Worm (Caenorhabditis elegans) whole organism, young adult: Measurements from ENCODE around the gene srn-1.

ENCODE experiments used
- D2030.7 ChIP-seq: fragments of 200-800 bp; sonication (Bioruptor generic); IDR thresholded peaks from 2 replicates; pipeline ENCODE4 v1.3.6; 2022; ENCODE audit warnings: missing genetic modification reagents, missing genetic modification characterization, missing compliant biosample characterization
- F23B12.7 ChIP-seq: sonication (generic microtip); optimal IDR thresholded peaks from 2 replicates; lab custom pipeline; 2017; ENCODE audit warnings: missing genetic modification characterization, mild to moderate bottlenecking, missing compliant biosample characterization, antibody characterized with exemption, moderate library complexity; ENCODE audit not compliant: insufficient read depth
- F33H1.4 ChIP-seq: fragments of 200-800 bp; sonication (Bioruptor generic); IDR thresholded peaks from 2 replicates; pipeline ENCODE4 v1.3.6; 2022; ENCODE audit warnings: missing genetic modification reagents, missing genetic modification characterization, missing compliant biosample characterization
- F37B4.10 ChIP-seq: fragments of 200-800 bp; sonication (Bioruptor generic); IDR thresholded peaks from 2 replicates; pipeline ENCODE4 v1.3.6; 2022; ENCODE audit warnings: missing genetic modification characterization, missing compliant biosample characterization
- F52B5.7 ChIP-seq: sonication (generic microtip); optimal IDR thresholded peaks from 2 replicates; lab custom pipeline; 2016; ENCODE audit warnings: mild to moderate bottlenecking, missing genetic modification characterization, missing compliant biosample characterization
- F57C9.4 ChIP-seq: sonication (generic microtip); optimal IDR thresholded peaks from 2 replicates; lab custom pipeline; 2017; ENCODE audit warnings: mild to moderate bottlenecking, missing genetic modification characterization, missing compliant biosample characterization
- Y53F4B.3 ChIP-seq: fragments of 200-800 bp; sonication (Bioruptor generic); IDR thresholded peaks from 2 replicates; pipeline ENCODE4 v1.3.6; 2022; ENCODE audit warnings: missing genetic modification reagents, missing genetic modification characterization, missing compliant biosample characterization
- ZK185.1 ChIP-seq: sonication (generic microtip); optimal IDR thresholded peaks from 2 replicates; lab custom pipeline; 2016; ENCODE audit warnings: mild to moderate bottlenecking, missing genetic modification characterization, missing compliant biosample characterization; ENCODE audit not compliant: poor library complexity, severe bottlenecking
- aptf-3 ChIP-seq: fragments of 200-800 bp; sonication (Bioruptor generic); IDR thresholded peaks from 2 replicates; pipeline ENCODE4 v1.3.6; 2022; ENCODE audit warnings: missing genetic modification characterization, missing compliant biosample characterization
- cebp-1 ChIP-seq, 2 experiments: fragments of 200-800 bp in 1 of 2; sonication (Bioruptor generic) in 1 of 2; sonication (generic microtip) in 1 of 2; IDR thresholded peaks in 1 of 2; optimal IDR thresholded peaks in 1 of 2; 2 replicates each; pipeline versions ENCODE4 v1.3.6 to Lab custom; 2017 to 2022; ENCODE audit warnings: missing compliant biosample characterization in 2 of 2, missing genetic modification characterization in 2 of 2, mild to moderate bottlenecking in 1 of 2, missing genetic modification reagents in 1 of 2, moderate library complexity in 1 of 2
- chd-7 ChIP-seq: sonication (generic microtip); optimal IDR thresholded peaks from 2 replicates; lab custom pipeline; 2016; ENCODE audit warnings: mild to moderate bottlenecking, missing genetic modification characterization, moderate library complexity, missing compliant biosample characterization
- die-1 ChIP-seq: sonication (generic microtip); optimal IDR thresholded peaks from 2 replicates; lab custom pipeline; 2016; ENCODE audit warnings: missing genotype, mild to moderate bottlenecking, missing genetic modification characterization, missing compliant biosample characterization
- dox-1 ChIP-seq: fragments of 200-800 bp; sonication (Bioruptor generic); IDR thresholded peaks from 2 replicates; pipeline ENCODE4 v1.3.6; 2022; ENCODE audit warnings: missing genetic modification reagents, missing genetic modification characterization, missing compliant biosample characterization
- dpff-1 ChIP-seq: sonication (generic microtip); optimal IDR thresholded peaks from 2 replicates; lab custom pipeline; 2017; ENCODE audit warnings: mild to moderate bottlenecking, missing genetic modification characterization, missing compliant biosample characterization
- egl-44 ChIP-seq: fragments of 200-800 bp; sonication (Bioruptor generic); IDR thresholded peaks from 2 replicates; pipeline ENCODE4 v1.3.6; 2022; ENCODE audit warnings: missing genetic modification reagents, missing genetic modification characterization, missing compliant biosample characterization
- fkh-3 ChIP-seq: sonication (generic microtip); optimal IDR thresholded peaks from 2 replicates; lab custom pipeline; 2016; ENCODE audit warnings: mild to moderate bottlenecking, missing genetic modification characterization, missing compliant biosample characterization
- him-1 ChIP-seq: sonication (generic microtip); optimal IDR thresholded peaks from 2 replicates; lab custom pipeline; 2016; ENCODE audit warnings: missing genotype, missing genetic modification reagents, missing genetic modification characterization, missing compliant biosample characterization
- hlh-26 ChIP-seq: fragments of 200-800 bp; sonication (Bioruptor generic); conservative IDR thresholded peaks from 2 replicates; pipeline ENCODE4 v1.3.6; 2022; ENCODE audit warnings: missing genetic modification reagents, missing genetic modification characterization, missing compliant biosample characterization
- let-607 ChIP-seq, 2 experiments: fragments of 200-800 bp in 1 of 2; sonication (Bioruptor generic) in 1 of 2; sonication (generic microtip) in 1 of 2; optimal IDR thresholded peaks; 2 replicates each; lab custom pipeline; 2016 to 2018; ENCODE audit warnings: mild to moderate bottlenecking in 2 of 2, missing compliant biosample characterization in 2 of 2, missing genetic modification characterization in 2 of 2, moderate library complexity in 2 of 2, missing genotype in 1 of 2
- lin-40 ChIP-seq: sonication (generic microtip); optimal IDR thresholded peaks from 2 replicates; lab custom pipeline; 2016; ENCODE audit warnings: missing genetic modification characterization, mild to moderate bottlenecking, missing compliant biosample characterization, missing genotype, missing genetic modification reagents
- madf-6 ChIP-seq: fragments of 200-800 bp; sonication (Bioruptor generic); IDR thresholded peaks from 2 replicates; pipeline ENCODE4 v1.3.6; 2022; ENCODE audit warnings: missing genetic modification reagents, missing genetic modification characterization, missing compliant biosample characterization
- madf-8 ChIP-seq: fragments of 200-800 bp; sonication (Bioruptor generic); conservative IDR thresholded peaks from 2 replicates; pipeline ENCODE4 v1.3.6; 2022; ENCODE audit warnings: missing genetic modification reagents, missing genetic modification characterization, missing compliant biosample characterization
- mcd-1 ChIP-seq: fragments of 200-800 bp; sonication (Bioruptor generic); IDR thresholded peaks from 2 replicates; pipeline ENCODE4 v1.3.6; 2022; ENCODE audit warnings: missing genetic modification reagents, missing genetic modification characterization, missing compliant biosample characterization
- nhr-179 ChIP-seq: sonication (generic microtip); optimal IDR thresholded peaks from 2 replicates; lab custom pipeline; 2016; ENCODE audit warnings: mild to moderate bottlenecking, missing genetic modification characterization, missing compliant biosample characterization
- nhr-80 ChIP-seq: sonication (generic microtip); optimal IDR thresholded peaks from 2 replicates; lab custom pipeline; 2016; ENCODE audit warnings: missing genetic modification characterization, missing compliant biosample characterization
- pbrm-1 ChIP-seq: fragments of 200-800 bp; sonication (Bioruptor generic); IDR thresholded peaks from 2 replicates; pipeline ENCODE4 v1.3.6; 2022; ENCODE audit warnings: missing genetic modification reagents, missing genetic modification characterization, missing compliant biosample characterization
- snpc-3.4 ChIP-seq: sonication (generic microtip); optimal IDR thresholded peaks from 2 replicates; lab custom pipeline; 2017; ENCODE audit warnings: missing genetic modification characterization, mild to moderate bottlenecking, missing compliant biosample characterization, antibody characterized with exemption, moderate library complexity, missing genotype, missing genetic modification reagents

The srn-1 gene

ce11 chrV:6301046-6301445, 14.8 kb upstream of the srn-1 start:
- TF ChIP-seq fkh-3 (tag; lab: Kevin White, UChicago) (no peak), snpc-3.4 (tag; lab: Kevin White, UChicago) (no peak), nhr-80 (peak; percentile 79), dox-1 (no peak; the same call in 1 of the 2 replicates)

- peak; percentile 50; the same call in 1 of the 2 replicates for TF ChIP-seq madf-8 (GFP tag; lab: Robert Waterston, UW)
- TF ChIP-seq madf-6: peak; percentile 17; the same call in 1 of the 2 replicates
- peak; percentile 40; the same call in 1 of the 2 replicates for TF ChIP-seq aptf-3 (GFP tag; lab: Robert Waterston, UW)
- 0 out of 2 replicates have a peak, but pooled peaks have one; percentile 10 for TF ChIP-seq F33H1.4 (GFP tag; lab: Robert Waterston, UW)
- peak; percentile 30; the same call in 1 of the 2 replicates for TF ChIP-seq D2030.7
Observed at ce11 chrV:6296536-6296935, 10.3 kb upstream of the srn-1 start.

- TF ChIP-seq let-607 (tag; optimal IDR thresholded peaks at IDR 0.05; lab: Kevin White, UChicago) (no peak), F37B4.10 (GFP tag; lab: Robert Waterston, UW) (no peak), ZK185.1 (tag; lab: Kevin White, UChicago) (no peak), dpff-1 (tag; lab: Kevin White, UChicago) (no peak), nhr-80 (peak; percentile 82)
- TF ChIP-seq, all 124 proteins: peak for 1
Observed at ce11 chrV:6292401-6292800, 6.2 kb upstream of the srn-1 start, which contains the start of gene K12B6.9. Gene K12B6.9, minus strand, starts transcription at chrV:6292666.

- TF ChIP-seq nhr-80: peak; percentile 22
- no peak for TF ChIP-seq mcd-1 (GFP tag; lab: Robert Waterston, UW)
Observed at ce11 chrV:6291301-6291700, 5.1 kb upstream of the srn-1 start.

- TF ChIP-seq Y53F4B.3 (GFP tag; lab: Robert Waterston, UW) (no peak), egl-44 (GFP tag; lab: Robert Waterston, UW) (no peak), nhr-80 (peak; percentile 33), nhr-179 (tag; lab: Kevin White, UChicago) (no peak)
Observed at ce11 chrV:6288607-6289006, 2.4 kb upstream of the srn-1 start, which contains the start of gene K12B6.11. Gene K12B6.11, plus strand, starts transcription at chrV:6288907.

- TF ChIP-seq F52B5.7 (tag; lab: Kevin White, UChicago): no peak
- no peak for TF ChIP-seq cebp-1 (GFP tag; IDR thresholded peaks at IDR 0.05; lab: Robert Waterston, UW)
- no peak for TF ChIP-seq cebp-1 (tag; optimal IDR thresholded peaks at IDR 0.05; lab: Kevin White, UChicago)
- no peak for TF ChIP-seq chd-7 (tag; lab: Kevin White, UChicago)
- no peak for TF ChIP-seq hlh-26 (GFP tag; lab: Robert Waterston, UW)
- no peak for TF ChIP-seq pbrm-1 (GFP tag; lab: Robert Waterston, UW)
- TF ChIP-seq die-1 (tag; lab: Kevin White, UChicago): no peak
- no peak for TF ChIP-seq F57C9.4
- TF ChIP-seq lin-40 (tag; lab: Kevin White, UChicago): no peak
- no peak for TF ChIP-seq F37B4.10 (GFP tag; lab: Robert Waterston, UW)
- no peak for TF ChIP-seq F23B12.7
Observed at ce11 chrV:6281175-6281574, 5.1 kb downstream of the srn-1 start, which contains the start of the genes K12B6.4 and spe-49. Gene K12B6.4, minus strand, starts transcription at chrV:6281275. Gene spe-49, plus strand, starts transcription at chrV:6281359.

ce11 chrV:6280067-6280466, 6.2 kb downstream of the srn-1 start:
- TF ChIP-seq nhr-80 (peak; percentile 34), him-1 (tag; lab: Kevin White, UChicago) (no peak)
